Fruit fly (Drosophila melanogaster) whole organism, embryonic: ENCODE results near the gene CG42512.

Source experiments
- Asciz ChIP-seq: fragments of 200-800 bp; sonication (Bioruptor generic); optimal IDR thresholded peaks from 2 replicates; lab custom pipeline; 2017; ENCODE audit warnings: missing biosample characterization, mild to moderate bottlenecking, missing genetic modification characterization, missing genetic modification reagents
- CG10274 ChIP-seq: fragments of 200-800 bp; sonication (Bioruptor generic); optimal IDR thresholded peaks from 3 replicates; lab custom pipeline; 2017; ENCODE audit warnings: missing biosample characterization, mild to moderate bottlenecking, missing genetic modification characterization
- CG10431 ChIP-seq: fragments of 200-800 bp; sonication (Bioruptor generic); optimal IDR thresholded peaks from 3 replicates; lab custom pipeline; 2018; ENCODE audit warnings: missing biosample characterization, mild to moderate bottlenecking, missing genetic modification characterization
- CG10543 ChIP-seq: fragments of 200-800 bp; sonication (Bioruptor generic); optimal IDR thresholded peaks from 3 replicates; lab custom pipeline; 2017; ENCODE audit warnings: missing biosample characterization, mild to moderate bottlenecking, missing genetic modification characterization, moderate library complexity
- CG11085 ChIP-seq: fragments of 200-800 bp; sonication (Bioruptor generic); IDR thresholded peaks from 2 replicates; pipeline ENCODE4 v1.3.6; 2022; ENCODE audit warnings: missing biosample characterization, missing genetic modification characterization
- CG12659 ChIP-seq: fragments of 200-800 bp; sonication (Bioruptor generic); optimal IDR thresholded peaks from 3 replicates; lab custom pipeline; 2017; ENCODE audit warnings: mild to moderate bottlenecking, missing biosample characterization, missing genetic modification reagents, missing genetic modification characterization
- CG14667 ChIP-seq: fragments of 200-800 bp; sonication (Bioruptor generic); IDR thresholded peaks from 2 replicates; pipeline ENCODE4 v1.3.6; 2022; ENCODE audit warnings: missing biosample characterization, missing genetic modification characterization
- CG15601 ChIP-seq: fragments of 200-800 bp; sonication (Bioruptor generic); optimal IDR thresholded peaks from 3 replicates; lab custom pipeline; 2019; ENCODE audit warnings: missing biosample characterization, mild to moderate bottlenecking, missing genetic modification characterization, moderate library complexity
- CG1602 ChIP-seq: fragments of 200-800 bp; sonication (Bioruptor generic); optimal IDR thresholded peaks from 3 replicates; lab custom pipeline; 2016; ENCODE audit warnings: missing biosample characterization, missing genetic modification characterization
- CG32532 ChIP-seq: fragments of 200-800 bp; sonication (Bioruptor generic); IDR thresholded peaks from 2 replicates; pipeline ENCODE4 v1.3.6; 2022; ENCODE audit warnings: missing biosample characterization, missing genetic modification characterization
- CG4730 ChIP-seq: fragments of 200-800 bp; sonication (Bioruptor generic); IDR thresholded peaks from 2 replicates; pipeline ENCODE4 v1.3.6; 2022; ENCODE audit warnings: missing biosample characterization, missing genetic modification characterization
- CG6791 ChIP-seq: fragments of 200-800 bp; sonication (Bioruptor generic); IDR thresholded peaks from 3 replicates; pipeline ENCODE4 v1.3.6; 2022; ENCODE audit warnings: missing biosample characterization, missing genetic modification characterization; ENCODE audit not compliant: partially characterized antibody
- CG7556 ChIP-seq: fragments of 200-800 bp; sonication (Bioruptor generic); optimal IDR thresholded peaks from 2 replicates; lab custom pipeline; 2017; ENCODE audit warnings: missing biosample characterization, mild to moderate bottlenecking, missing genetic modification characterization
- CG7987 ChIP-seq: fragments of 200-800 bp; sonication (Bioruptor generic); optimal IDR thresholded peaks from 2 replicates; lab custom pipeline; 2018; ENCODE audit warnings: missing biosample characterization, mild to moderate bottlenecking, missing genetic modification characterization, moderate library complexity
- CG8944 ChIP-seq: fragments of 200-800 bp; sonication (Bioruptor generic); optimal IDR thresholded peaks from 3 replicates; lab custom pipeline; 2016; ENCODE audit warnings: missing biosample characterization, missing genetic modification characterization
- Dfd ChIP-seq, 2 experiments: fragments of >200 bp; optimal IDR thresholded peaks; 2 replicates each; lab custom pipeline; 2017; ENCODE audit warnings: missing biosample characterization in 2 of 2, missing genetic modification characterization in 2 of 2
- Gug ChIP-seq: fragments of 200-800 bp; sonication (Bioruptor generic); IDR thresholded peaks from 4 replicates; pipeline ENCODE4 v1.3.6; 2022; ENCODE audit warnings: missing biosample characterization, missing genetic modification characterization
- Hr39 ChIP-seq: fragments of >200 bp; optimal IDR thresholded peaks from 2 replicates; lab custom pipeline; 2017
- Hr51 ChIP-seq, 2 experiments: fragments of 200-800 bp; sonication (Bioruptor generic); optimal IDR thresholded peaks; 2 replicates in 1 of 2; 3 replicates in 1 of 2; lab custom pipeline; 2016 to 2018; ENCODE audit warnings: missing biosample characterization in 2 of 2, missing genetic modification characterization in 2 of 2, mild to moderate bottlenecking in 1 of 2, moderate library complexity in 1 of 2
- Kr ChIP-seq: fragments of 200-800 bp; sonication (Bioruptor generic); optimal IDR thresholded peaks from 2 replicates; lab custom pipeline; 2017; ENCODE audit warnings: missing biosample characterization, mild to moderate bottlenecking, missing genetic modification characterization
- MESR4 ChIP-seq: fragments of 200-800 bp; sonication (Bioruptor generic); optimal IDR thresholded peaks from 2 replicates; lab custom pipeline; 2018; ENCODE audit warnings: missing biosample characterization, mild to moderate bottlenecking, missing genetic modification characterization, moderate library complexity
- Meics ChIP-seq: fragments of 200-800 bp; sonication (Bioruptor generic); optimal IDR thresholded peaks from 2 replicates; lab custom pipeline; 2017; ENCODE audit warnings: missing biosample characterization, mild to moderate bottlenecking, missing genetic modification characterization
- Mrtf ChIP-seq: fragments of 200-800 bp; sonication (Bioruptor generic); IDR thresholded peaks from 3 replicates; pipeline ENCODE4 v1.3.6; 2022; ENCODE audit warnings: missing biosample characterization, missing genetic modification characterization
- Myb ChIP-seq: fragments of 200-800 bp; sonication (Bioruptor generic); optimal IDR thresholded peaks from 2 replicates; lab custom pipeline; 2016; ENCODE audit warnings: missing biosample characterization, missing genetic modification characterization
- NFAT ChIP-seq: fragments of 200-800 bp; sonication (Bioruptor generic); IDR thresholded peaks from 2 replicates; pipeline ENCODE4 v1.3.6; 2022; ENCODE audit warnings: missing biosample characterization, missing genetic modification characterization
- Side ChIP-seq: fragments of 200-800 bp; sonication (Bioruptor generic); optimal IDR thresholded peaks from 2 replicates; lab custom pipeline; 2016; ENCODE audit warnings: missing biosample characterization, missing genetic modification characterization
- Sox100B ChIP-seq: fragments of 200-800 bp; sonication (Bioruptor generic); optimal IDR thresholded peaks from 3 replicates; lab custom pipeline; 2018; ENCODE audit warnings: missing biosample characterization, mild to moderate bottlenecking, missing genetic modification characterization
- Ssrp ChIP-seq: fragments of 200-800 bp; sonication (Bioruptor generic); optimal IDR thresholded peaks from 2 replicates; lab custom pipeline; 2018; ENCODE audit warnings: missing biosample characterization, mild to moderate bottlenecking, missing genetic modification characterization, moderate library complexity
- Xrp1 ChIP-seq: fragments of 200-800 bp; sonication (Bioruptor generic); IDR thresholded peaks from 2 replicates; pipeline ENCODE4 v1.3.6; 2022; ENCODE audit warnings: missing biosample characterization, missing genetic modification characterization
- ab ChIP-seq: fragments of 200-800 bp; sonication (Bioruptor generic); optimal IDR thresholded peaks from 2 replicates; lab custom pipeline; 2016; ENCODE audit warnings: missing biosample characterization, missing genetic modification characterization
- bab2 ChIP-seq: fragments of 200-800 bp; sonication (Bioruptor generic); optimal IDR thresholded peaks from 2 replicates; lab custom pipeline; 2016; ENCODE audit warnings: missing biosample characterization, missing genetic modification characterization
- cad ChIP-seq: fragments of >200 bp; optimal IDR thresholded peaks from 2 replicates; lab custom pipeline; 2017; ENCODE audit warnings: missing biosample characterization, missing genetic modification characterization
- caup ChIP-seq: fragments of 200-800 bp; sonication (Bioruptor generic); optimal IDR thresholded peaks from 3 replicates; lab custom pipeline; 2017; ENCODE audit warnings: missing biosample characterization, mild to moderate bottlenecking, missing genetic modification characterization, moderate library complexity; ENCODE audit not compliant: severe bottlenecking
- chm ChIP-seq: fragments of 200-800 bp; sonication (Bioruptor generic); IDR thresholded peaks from 2 replicates; pipeline ENCODE4 v1.3.6; 2022; ENCODE audit warnings: missing biosample characterization, missing genetic modification characterization
- cwo ChIP-seq: fragments of 200-800 bp; sonication (Bioruptor generic); optimal IDR thresholded peaks from 3 replicates; lab custom pipeline; 2017; ENCODE audit warnings: missing biosample characterization, missing genetic modification characterization, mild to moderate bottlenecking, moderate library complexity, missing genetic modification reagents
- disco-r ChIP-seq: fragments of 200-800 bp; sonication (Bioruptor generic); optimal IDR thresholded peaks from 2 replicates; lab custom pipeline; 2016; ENCODE audit warnings: missing biosample characterization, missing genetic modification characterization
- ftz-f1 ChIP-seq: fragments of 200-800 bp; sonication (Bioruptor generic); optimal IDR thresholded peaks from 2 replicates; lab custom pipeline; 2016; ENCODE audit warnings: missing biosample characterization, missing genetic modification characterization
- ken ChIP-seq: fragments of 200-800 bp; sonication (Bioruptor generic); IDR thresholded peaks from 3 replicates; pipeline ENCODE4 v1.3.6; 2022; ENCODE audit warnings: missing biosample characterization, missing genetic modification characterization
- kni ChIP-seq: fragments of 200-800 bp; sonication (Bioruptor generic); optimal IDR thresholded peaks from 3 replicates; lab custom pipeline; 2017; ENCODE audit warnings: mild to moderate bottlenecking, missing biosample characterization, missing genetic modification reagents, missing genetic modification characterization
- pb ChIP-seq: fragments of 200-800 bp; sonication (Bioruptor generic); optimal IDR thresholded peaks from 3 replicates; lab custom pipeline; 2016; ENCODE audit warnings: missing biosample characterization, missing genetic modification characterization
- repo ChIP-seq: fragments of 200-800 bp; sonication (Bioruptor generic); optimal IDR thresholded peaks from 2 replicates; lab custom pipeline; 2016; ENCODE audit warnings: missing biosample characterization, missing genetic modification characterization
- sc ChIP-seq, 3 experiments: fragments of >200 bp in 2 of 3; fragments of 200-800 bp in 1 of 3; sonication (Bioruptor generic) in 1 of 3; optimal IDR thresholded peaks; 2 replicates in 2 of 3; 3 replicates in 1 of 3; lab custom pipeline; 2017; ENCODE audit warnings: mild to moderate bottlenecking in 1 of 3, missing biosample characterization in 1 of 3, missing genetic modification characterization in 1 of 3, missing genetic modification reagents in 1 of 3
- scrt ChIP-seq: fragments of 200-800 bp; sonication (Bioruptor generic); optimal IDR thresholded peaks from 2 replicates; lab custom pipeline; 2018; ENCODE audit warnings: missing biosample characterization, mild to moderate bottlenecking, missing genetic modification characterization, moderate library complexity
- shn ChIP-seq: fragments of 200-800 bp; sonication (Bioruptor generic); optimal IDR thresholded peaks from 3 replicates; lab custom pipeline; 2016; ENCODE audit warnings: missing biosample characterization, missing genetic modification characterization
- sisA ChIP-seq: fragments of 200-800 bp; sonication (Bioruptor generic); IDR thresholded peaks from 2 replicates; pipeline ENCODE4 v1.3.6; 2022; ENCODE audit warnings: missing biosample characterization, missing genetic modification characterization
- ssp ChIP-seq: fragments of 200-800 bp; sonication (Bioruptor generic); IDR thresholded peaks from 2 replicates; pipeline ENCODE4 v1.3.6; 2022; ENCODE audit warnings: missing biosample characterization, missing genetic modification characterization
- unc-4 ChIP-seq: fragments of 200-800 bp; sonication (Bioruptor generic); IDR thresholded peaks from 2 replicates; pipeline ENCODE4 v1.3.6; 2022; ENCODE audit warnings: missing biosample characterization, missing genetic modification characterization; ENCODE audit not compliant: partially characterized antibody
- wdn ChIP-seq: fragments of 200-800 bp; sonication (Bioruptor generic); IDR thresholded peaks from 2 replicates; pipeline ENCODE4 v1.3.6; 2022; ENCODE audit warnings: missing biosample characterization, missing genetic modification characterization

The CG42512 gene

DNA sequence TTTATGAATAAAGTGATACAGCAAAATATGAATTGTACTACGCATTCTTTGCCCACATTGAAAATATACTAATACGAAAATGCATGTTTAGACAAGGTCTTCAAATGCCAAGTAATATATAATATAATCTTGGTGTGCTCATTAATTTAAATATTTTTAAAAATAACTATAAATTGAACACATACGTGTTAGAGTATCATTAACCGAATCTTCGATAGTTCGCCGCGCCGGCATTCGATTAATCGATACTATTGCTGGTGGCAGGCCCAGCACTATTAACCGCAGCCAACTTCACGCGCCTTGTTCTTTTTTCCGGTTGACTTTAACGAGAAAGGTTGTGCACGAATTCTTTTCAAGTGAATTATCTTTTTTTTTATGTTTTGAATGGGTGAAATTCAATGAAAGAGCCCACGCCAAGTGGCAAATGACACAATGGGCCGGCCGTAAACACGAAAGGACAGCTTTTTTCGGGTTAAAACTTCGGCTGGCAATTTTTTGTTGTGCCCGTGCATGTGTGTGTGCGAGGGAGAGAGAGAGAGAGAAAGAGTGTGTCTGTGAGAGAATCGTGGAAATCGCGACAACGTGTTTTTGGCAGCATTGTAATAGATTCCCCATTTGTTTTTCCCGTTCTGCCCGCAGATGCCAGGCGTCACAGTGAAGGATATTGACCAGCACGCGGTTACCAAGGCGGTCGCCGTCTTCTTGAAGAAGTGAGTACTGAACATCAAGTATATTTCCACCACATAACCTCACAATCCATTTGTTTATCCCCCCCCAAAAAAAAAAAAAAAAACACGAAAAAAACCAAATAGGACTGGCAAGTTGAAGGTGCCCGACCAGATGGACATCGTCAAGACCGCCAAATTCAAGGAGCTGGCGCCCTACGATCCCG lies 13.3 kb upstream of the CG42512 start, which contains the start of gene RpS19a (continued):
- TF ChIP-seq wdn (GFP tag; lab: Robert Waterston, UW) (peak; percentile 57), Xrp1 (no peak), Meics (GFP tag; lab: Kevin White, UChicago) (peak; percentile 89), pb (GFP tag; lab: Kevin White, UChicago) (peak; percentile 80), CG6791 (GFP tag; lab: Robert Waterston, UW) (no peak; the same call in 1 of the 3 replicates), repo (GFP tag; lab: Kevin White, UChicago) (peak; percentile 30), bab2 (GFP tag; lab: Kevin White, UChicago) (peak; percentile 37), ken (GFP tag; lab: Robert Waterston, UW) (peak; percentile 78; the same call in 2 of the 3 replicates), Mrtf (peak; percentile 66; the same call in 2 of the 3 replicates), Side (GFP tag; lab: Kevin White, UChicago) (peak; percentile 65), ab (GFP tag; lab: Kevin White, UChicago) (no peak), CG1602 (no peak), Kr (GFP tag; lab: Kevin White, UChicago) (peak; percentile 66), Asciz (peak; percentile 85), CG10543 (peak; percentile 91), sisA (GFP tag; lab: Robert Waterston, UW) (no peak), MESR4 (GFP tag; lab: Kevin White, UChicago) (peak; percentile 98), ssp (no peak; the same call in 1 of the 2 replicates), CG4730 (GFP tag; lab: Robert Waterston, UW) (peak; percentile 60), cad (GFP tag; lab: Kevin White, UChicago) (no peak), sc (optimal IDR thresholded peaks at IDR 0.05; lab: Kevin White, UChicago) (no peak), sc (GFP tag; optimal IDR thresholded peaks at IDR 0.05; lab: Kevin White, UChicago) (peak; percentile 80), Myb (GFP tag; lab: Kevin White, UChicago) (peak; percentile 5), Dfd (GFP tag; optimal IDR thresholded peaks at IDR 0.05; lab: Kevin White, UChicago) (no peak), CG10274 (GFP tag; lab: Kevin White, UChicago) (peak; percentile 73), CG11085 (GFP tag; lab: Robert Waterston, UW) (peak; percentile 76), cwo (GFP tag; lab: Kevin White, UChicago) (peak; percentile 55), CG14667 (GFP tag; lab: Robert Waterston, UW) (no peak; the same call in 1 of the 2 replicates), kni (peak; percentile 85), unc-4 (no peak), ftz-f1 (GFP tag; lab: Kevin White, UChicago) (no peak), Sox100B (GFP tag; lab: Kevin White, UChicago) (peak; percentile 86), Hr51 (GFP tag; optimal IDR thresholded peaks at IDR 0.05; lab: Kevin White, UChicago) (peak; percentile 49 to 50), CG10431 (GFP tag; lab: Kevin White, UChicago) (peak; percentile 80), disco-r (GFP tag; lab: Kevin White, UChicago) (peak; percentile 56), Hr39 (lab: Kevin White, UChicago) (no peak), NFAT (peak; percentile 88), Ssrp (tag; lab: Kevin White, UChicago) (peak; percentile 21), scrt (GFP tag; lab: Kevin White, UChicago) (peak; percentile 77), Gug (peak; percentile 38; the same call in 2 of the 4 replicates), CG32532 (GFP tag; lab: Robert Waterston, UW) (peak; percentile 84), caup (GFP tag; lab: Kevin White, UChicago) (peak; percentile 92), CG7556 (peak; percentile 72), CG7987 (GFP tag; lab: Kevin White, UChicago) (peak; percentile 94), CG8944 (GFP tag; lab: Kevin White, UChicago) (no peak), CG12659 (GFP tag; lab: Kevin White, UChicago) (peak; percentile 84), shn (GFP tag; lab: Kevin White, UChicago) (peak; percentile 66), chm (GFP tag; lab: Robert Waterston, UW) (peak; percentile 88), CG15601 (tag; lab: Kevin White, UChicago) (peak; percentile 67)
